Worm (Caenorhabditis elegans) whole organism, L2 larva: ENCODE results near the gene pap-2.
A peak's percentile ranks its signal among the peaks of the same experiment; 100 is the strongest.

Experiments used
- C34F6.9 ChIP-seq: fragments of 150-350 bp; optimal IDR thresholded peaks from 2 replicates; lab custom pipeline; 2014; ENCODE audit warnings: missing biosample characterization, missing genetic modification characterization
- F13H6.1 ChIP-seq: sonication (generic microtip); optimal IDR thresholded peaks from 2 replicates; lab custom pipeline; 2016; ENCODE audit warnings: missing genetic modification characterization, missing compliant biosample characterization
- Y55F3AM.14 ChIP-seq: fragments of 200-800 bp; sonication (Bioruptor generic); optimal IDR thresholded peaks from 2 replicates; lab custom pipeline; 2018; ENCODE audit warnings: mild to moderate bottlenecking, missing genetic modification characterization, missing compliant biosample characterization
- ZK546.5 ChIP-seq: sonication (generic microtip); optimal IDR thresholded peaks from 2 replicates; lab custom pipeline; 2017; ENCODE audit warnings: missing biosample characterization, missing genetic modification characterization
- alr-1 ChIP-seq: fragments of 150-350 bp; optimal IDR thresholded peaks from 2 replicates; lab custom pipeline; 2014; ENCODE audit warnings: missing biosample characterization, missing genetic modification characterization
- aly-2 ChIP-seq: fragments of 150-350 bp; optimal IDR thresholded peaks from 2 replicates; lab custom pipeline; 2014; ENCODE audit warnings: missing biosample characterization, missing genetic modification characterization
- ama-1 ChIP-seq: fragments of 150-350 bp; optimal IDR thresholded peaks from 2 replicates; lab custom pipeline; 2018; ENCODE audit warnings: inconsistent platforms
- blmp-1 ChIP-seq: sonication (generic microtip); optimal IDR thresholded peaks from 2 replicates; lab custom pipeline; 2017; ENCODE audit warnings: missing genetic modification characterization, mild to moderate bottlenecking, missing compliant biosample characterization, antibody characterized with exemption, moderate library complexity; ENCODE audit not compliant: insufficient read depth
- ceh-16 ChIP-seq: fragments of 150-350 bp; optimal IDR thresholded peaks from 2 replicates; lab custom pipeline; 2014; ENCODE audit warnings: missing biosample characterization, missing genetic modification characterization
- ceh-82 ChIP-seq: fragments of 150-350 bp; optimal IDR thresholded peaks from 2 replicates; lab custom pipeline; 2014; ENCODE audit warnings: missing biosample characterization, missing genetic modification characterization
- crh-2 ChIP-seq: sonication (generic microtip); optimal IDR thresholded peaks from 2 replicates; lab custom pipeline; 2017; ENCODE audit warnings: missing biosample characterization, missing genetic modification characterization
- dmd-4 ChIP-seq: sonication (generic microtip); optimal IDR thresholded peaks from 2 replicates; lab custom pipeline; 2017; ENCODE audit warnings: missing biosample characterization, missing genetic modification characterization
- egl-27 ChIP-seq: sonication (generic microtip); optimal IDR thresholded peaks from 3 replicates; lab custom pipeline; 2017; ENCODE audit warnings: missing biosample characterization, missing genetic modification reagents, missing genetic modification characterization
- elt-3 ChIP-seq: sonication (generic microtip); optimal IDR thresholded peaks from 2 replicates; lab custom pipeline; 2017; ENCODE audit warnings: missing biosample characterization, missing genetic modification characterization
- fos-1 ChIP-seq: fragments of 150-350 bp; optimal IDR thresholded peaks from 2 replicates; lab custom pipeline; 2014; ENCODE audit warnings: missing biosample characterization, missing genetic modification characterization
- lin-11 ChIP-seq: fragments of 150-350 bp; sonication (generic microtip); optimal IDR thresholded peaks from 2 replicates; lab custom pipeline; 2014; ENCODE audit warnings: missing biosample characterization, missing genetic modification characterization, inconsistent platforms, mixed read lengths
- lin-13 ChIP-seq: fragments of 150-350 bp; optimal IDR thresholded peaks from 2 replicates; lab custom pipeline; 2014; ENCODE audit warnings: missing biosample characterization, missing genetic modification reagents, missing genetic modification characterization
- lin-39 ChIP-seq: fragments of 150-350 bp; optimal IDR thresholded peaks from 2 replicates; lab custom pipeline; 2014; ENCODE audit warnings: missing biosample characterization, missing genetic modification reagents, missing genetic modification characterization
- lsy-2 ChIP-seq, 2 experiments: fragments of 150-350 bp in 1 of 2; sonication (generic microtip) in 1 of 2; optimal IDR thresholded peaks; 2 replicates each; lab custom pipeline; 2014 to 2017; ENCODE audit warnings: missing biosample characterization in 2 of 2, missing genetic modification characterization in 2 of 2
- mab-5 ChIP-seq: fragments of 150-350 bp; optimal IDR thresholded peaks from 2 replicates; lab custom pipeline; 2014; ENCODE audit warnings: missing biosample characterization, missing genetic modification characterization
- mdl-1 ChIP-seq, 2 experiments: fragments of 150-350 bp in 1 of 2; sonication (generic microtip) in 1 of 2; optimal IDR thresholded peaks; 2 replicates each; lab custom pipeline; 2017; ENCODE audit warnings: missing biosample characterization in 2 of 2, missing genetic modification characterization in 2 of 2
- nhr-10 ChIP-seq: sonication (generic microtip); optimal IDR thresholded peaks from 2 replicates; lab custom pipeline; 2017; ENCODE audit warnings: missing biosample characterization, missing genetic modification characterization
- nhr-11 ChIP-seq: fragments of 150-350 bp; optimal IDR thresholded peaks from 2 replicates; lab custom pipeline; 2014; ENCODE audit warnings: missing biosample characterization, missing genetic modification characterization
- nhr-12 ChIP-seq: fragments of 150-350 bp; optimal IDR thresholded peaks from 2 replicates; lab custom pipeline; 2014; ENCODE audit warnings: missing biosample characterization, missing genetic modification characterization
- nhr-129 ChIP-seq: fragments of 150-350 bp; optimal IDR thresholded peaks from 2 replicates; lab custom pipeline; 2014; ENCODE audit warnings: missing biosample characterization, missing genetic modification characterization
- nhr-21 ChIP-seq: fragments of 150-350 bp; optimal IDR thresholded peaks from 2 replicates; lab custom pipeline; 2014; ENCODE audit warnings: missing biosample characterization, missing genetic modification characterization
- nhr-23 ChIP-seq: fragments of 150-350 bp; optimal IDR thresholded peaks from 2 replicates; lab custom pipeline; 2014; ENCODE audit warnings: missing biosample characterization, missing genetic modification reagents, missing genetic modification characterization
- nhr-237 ChIP-seq: fragments of 150-350 bp; optimal IDR thresholded peaks from 2 replicates; lab custom pipeline; 2014; ENCODE audit warnings: missing biosample characterization, missing genetic modification characterization
- nhr-25 ChIP-seq: fragments of 150-350 bp; sonication (generic microtip); optimal IDR thresholded peaks from 3 replicates; lab custom pipeline; 2014; ENCODE audit warnings: missing biosample characterization, missing genetic modification characterization
- nhr-6 ChIP-seq: fragments of 150-350 bp; optimal IDR thresholded peaks from 2 replicates; lab custom pipeline; 2014; ENCODE audit warnings: missing biosample characterization, missing genetic modification characterization
- peb-1 ChIP-seq: fragments of 150-350 bp; optimal IDR thresholded peaks from 2 replicates; lab custom pipeline; 2014; ENCODE audit warnings: missing biosample characterization, missing genetic modification characterization
- skn-1 ChIP-seq: sonication (generic microtip); optimal IDR thresholded peaks from 2 replicates; lab custom pipeline; 2017; ENCODE audit warnings: missing biosample characterization, missing genetic modification characterization
- sma-3 ChIP-seq: sonication (generic microtip); optimal IDR thresholded peaks from 2 replicates; lab custom pipeline; 2016; ENCODE audit warnings: missing genetic modification reagents, missing genetic modification characterization, missing compliant biosample characterization
- sma-9 ChIP-seq, 2 experiments: fragments of 150-350 bp in 1 of 2; sonication (generic microtip) in 1 of 2; optimal IDR thresholded peaks; 2 replicates each; lab custom pipeline; 2014 to 2016; ENCODE audit warnings: missing genetic modification characterization in 2 of 2, mild to moderate bottlenecking in 1 of 2, missing biosample characterization in 1 of 2, missing compliant biosample characterization in 1 of 2, missing genetic modification reagents in 1 of 2, moderate library complexity in 1 of 2
- snpc-4 ChIP-seq: fragments of 150-350 bp; optimal IDR thresholded peaks from 2 replicates; lab custom pipeline; 2014; ENCODE audit warnings: missing biosample characterization, missing genetic modification characterization
- unc-39 ChIP-seq: fragments of 150-350 bp; optimal IDR thresholded peaks from 2 replicates; lab custom pipeline; 2014; ENCODE audit warnings: missing biosample characterization, missing genetic modification characterization
- unc-55 ChIP-seq: fragments of 150-350 bp; sonication (generic microtip); optimal IDR thresholded peaks from 3 replicates; lab custom pipeline; 2014; ENCODE audit warnings: missing biosample characterization, missing genetic modification reagents, missing genetic modification characterization
- zag-1 ChIP-seq: fragments of 150-350 bp; optimal IDR thresholded peaks from 2 replicates; lab custom pipeline; 2014; ENCODE audit warnings: missing biosample characterization, missing genetic modification characterization
- ztf-1 ChIP-seq: fragments of 200-800 bp; sonication (Bioruptor generic); conservative IDR thresholded peaks from 2 replicates; pipeline ENCODE4 v1.3.6; 2022; ENCODE audit warnings: missing genetic modification characterization, missing compliant biosample characterization

The pap-2 gene

DNA sequence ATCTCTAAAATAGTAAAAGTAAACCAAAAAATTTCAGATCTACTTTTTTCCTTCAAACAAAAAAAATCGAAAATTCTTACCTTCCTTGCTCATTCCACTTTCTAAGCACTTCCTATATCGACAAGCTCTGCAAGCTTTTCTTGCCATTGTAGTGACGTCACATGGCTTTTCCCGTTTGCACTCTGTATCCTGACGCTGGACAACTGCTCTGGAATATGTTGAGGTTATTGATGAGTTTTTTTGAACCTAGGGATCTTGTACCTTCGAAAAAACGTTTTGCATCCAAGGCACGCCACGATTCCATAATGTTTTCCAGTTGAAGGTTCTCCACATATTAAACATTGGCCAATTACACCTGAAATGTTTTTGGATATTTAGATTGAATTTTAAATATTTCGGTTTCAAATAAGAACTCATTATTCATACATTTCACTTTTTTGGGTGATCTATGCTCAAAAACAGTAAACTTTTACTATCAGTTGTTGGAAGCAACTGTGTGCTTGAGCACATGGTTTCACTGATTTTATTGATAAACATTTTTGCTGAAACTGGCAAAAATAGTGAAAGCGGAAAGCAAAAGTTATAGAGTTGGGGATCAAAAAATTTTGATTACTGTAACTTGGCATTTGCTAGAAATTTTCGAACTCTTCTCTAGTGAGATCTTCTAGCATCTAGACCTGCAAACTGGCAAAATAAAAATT lies 9.0 kb downstream of the pap-2 start:
- TF ChIP-seq lsy-2 (tag; optimal IDR thresholded peaks at IDR 0.05; lab: Kevin White, UChicago) (peak in 1 of 2 experiments; percentile 39), nhr-6 (no peak), lin-39 (tag; lab: Kevin White, UChicago) (no peak), blmp-1 (tag; lab: Kevin White, UChicago) (no peak), mab-5 (tag; lab: Kevin White, UChicago) (no peak), unc-55 (no peak), nhr-21 (tag; lab: Kevin White, UChicago) (no peak), mdl-1 (tag; optimal IDR thresholded peaks at IDR 0.05; lab: Kevin White, UChicago) (no peak), nhr-129 (tag; lab: Kevin White, UChicago) (peak; percentile 33), dmd-4 (tag; lab: Kevin White, UChicago) (no peak), zag-1 (tag; lab: Kevin White, UChicago) (no peak), lin-11 (tag; lab: Kevin White, UChicago) (no peak), nhr-11 (tag; lab: Kevin White, UChicago) (no peak), fos-1 (tag; lab: Kevin White, UChicago) (no peak), ama-1 (lab: Kevin White, UChicago) (no peak), sma-3 (GFP tag; lab: Kevin White, UChicago) (no peak), nhr-25 (tag; lab: Kevin White, UChicago) (no peak), C34F6.9 (tag; lab: Kevin White, UChicago) (no peak), F13H6.1 (peak; percentile 41), peb-1 (tag; lab: Kevin White, UChicago) (no peak), sma-9 (GFP tag; optimal IDR thresholded peaks at IDR 0.05; lab: Kevin White, UChicago) (peak; percentile 20), sma-9 (tag; optimal IDR thresholded peaks at IDR 0.05; lab: Kevin White, UChicago) (no peak)

DNA sequence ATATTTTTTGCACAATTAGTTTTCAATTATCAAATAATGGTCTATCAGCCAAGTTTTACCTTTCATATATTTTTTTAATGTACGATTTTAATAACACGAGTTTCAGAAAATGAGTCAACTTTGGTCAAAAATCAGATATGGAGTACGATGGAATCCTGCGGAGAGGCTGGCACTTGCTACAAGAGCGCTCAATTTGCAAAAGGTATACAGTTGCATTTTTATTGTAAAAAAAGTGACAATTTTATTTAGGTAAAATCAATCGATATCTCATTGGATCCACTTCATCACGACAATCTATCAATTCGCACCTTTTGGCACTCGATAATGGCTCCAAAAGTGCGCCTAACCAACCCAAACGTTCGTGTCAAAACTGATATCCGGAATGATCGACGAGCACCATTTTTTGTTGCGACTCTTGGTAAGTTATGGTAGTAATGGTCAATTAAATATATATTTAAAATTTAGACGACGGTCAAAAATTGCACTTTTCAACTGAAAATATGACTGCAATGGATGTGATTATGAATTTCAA lies 11.6 kb downstream of the pap-2 start, which contains the start of gene mrpl-53:
Gene mrpl-53 (plus strand): TSS at position 107 of the 532 bp plus-strand sequence.
- TF ChIP-seq ama-1 (lab: Kevin White, UChicago) = peak; percentile 5
- TF ChIP-seq nhr-21 (tag; lab: Kevin White, UChicago) = no peak
- TF ChIP-seq crh-2 (tag; lab: Kevin White, UChicago) = no peak
- no peak for TF ChIP-seq skn-1
- no peak for TF ChIP-seq ZK546.5 (tag; lab: Kevin White, UChicago)
- no peak for TF ChIP-seq snpc-4 (tag; lab: Kevin White, UChicago)
- no peak for TF ChIP-seq nhr-12 (tag; lab: Kevin White, UChicago)
- TF ChIP-seq lsy-2 (tag; optimal IDR thresholded peaks at IDR 0.05; lab: Kevin White, UChicago) = no peak
- TF ChIP-seq nhr-10 = no peak
- no peak for TF ChIP-seq unc-39 (tag; lab: Kevin White, UChicago)
- TF ChIP-seq nhr-25 (tag; lab: Kevin White, UChicago) = peak; percentile 30
- no peak for TF ChIP-seq egl-27 (tag; lab: Kevin White, UChicago)
- TF ChIP-seq aly-2 (tag; lab: Kevin White, UChicago) = no peak
- TF ChIP-seq F13H6.1 = no peak
- no peak for TF ChIP-seq ceh-16
- no peak for TF ChIP-seq ztf-1
- TF ChIP-seq peb-1 (tag; lab: Kevin White, UChicago) = no peak
- peak; percentile 5 for TF ChIP-seq sma-9 (GFP tag; optimal IDR thresholded peaks at IDR 0.05; lab: Kevin White, UChicago)
- no peak for TF ChIP-seq sma-9 (tag; optimal IDR thresholded peaks at IDR 0.05; lab: Kevin White, UChicago)
- TF ChIP-seq sma-3 (GFP tag; lab: Kevin White, UChicago) = peak; percentile 30
- TF ChIP-seq Y55F3AM.14 (GFP tag; lab: Kevin White, UChicago) = peak; percentile 37
- no peak for TF ChIP-seq dmd-4 (tag; lab: Kevin White, UChicago)
- TF ChIP-seq elt-3 (tag; lab: Kevin White, UChicago) = no peak
- no peak for TF ChIP-seq lin-39 (tag; lab: Kevin White, UChicago)

DNA sequence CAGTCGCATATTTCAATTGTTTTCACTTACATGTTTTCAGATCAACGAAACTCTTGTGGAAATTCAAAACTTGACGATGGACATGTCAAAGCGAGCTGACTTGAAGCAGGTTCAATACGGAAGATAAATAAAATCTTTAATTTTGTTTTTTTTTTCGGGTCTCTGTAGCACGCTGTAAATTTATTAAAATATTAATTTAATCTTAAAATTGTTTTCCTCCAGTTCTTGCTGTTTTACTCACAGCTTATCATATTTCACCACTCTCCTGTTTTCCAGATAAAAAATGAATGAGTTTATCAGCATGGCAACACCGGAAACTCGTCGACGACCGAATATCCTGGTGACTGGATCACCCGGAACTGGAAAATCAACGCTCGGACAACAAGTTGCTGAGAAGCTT lies 12.8 kb downstream of the pap-2 start, which contains the start of gene E02H1.6:
Gene E02H1.6 (plus strand): TSS at position 301 of the 400 bp plus-strand sequence.
- no peak for TF ChIP-seq aly-2 (tag; lab: Kevin White, UChicago)
- no peak for TF ChIP-seq Y55F3AM.14 (GFP tag; lab: Kevin White, UChicago)
- no peak for TF ChIP-seq ceh-82 (tag; lab: Kevin White, UChicago)
- no peak for TF ChIP-seq ZK546.5 (tag; lab: Kevin White, UChicago)
- TF ChIP-seq egl-27 (tag; lab: Kevin White, UChicago) = no peak
- no peak for TF ChIP-seq lin-13
- TF ChIP-seq zag-1 (tag; lab: Kevin White, UChicago) = no peak
- TF ChIP-seq lin-11 (tag; lab: Kevin White, UChicago) = no peak
- TF ChIP-seq nhr-23 (tag; lab: Kevin White, UChicago) = no peak
- no peak for TF ChIP-seq nhr-6
- TF ChIP-seq alr-1 (tag; lab: Kevin White, UChicago) = no peak
- no peak for TF ChIP-seq nhr-25 (tag; lab: Kevin White, UChicago)
- no peak for TF ChIP-seq nhr-21 (tag; lab: Kevin White, UChicago)
- no peak for TF ChIP-seq crh-2 (tag; lab: Kevin White, UChicago)
- TF ChIP-seq ama-1 (lab: Kevin White, UChicago) = no peak
- TF ChIP-seq blmp-1 (tag; lab: Kevin White, UChicago) = no peak
- no peak for TF ChIP-seq sma-9 (GFP tag; optimal IDR thresholded peaks at IDR 0.05; lab: Kevin White, UChicago)
- no peak for TF ChIP-seq sma-9 (tag; optimal IDR thresholded peaks at IDR 0.05; lab: Kevin White, UChicago)
- TF ChIP-seq nhr-237 (tag; lab: Kevin White, UChicago) = no peak
- TF ChIP-seq nhr-12 (tag; lab: Kevin White, UChicago) = no peak
- TF ChIP-seq, all 48 proteins: peak for 0
